Worm (Caenorhabditis elegans) whole organism, L3 larva: ENCODE measurements around the gene F55C12.4.

Experiments used
- ceh-82 ChIP-seq: fragments of 150-350 bp; optimal IDR thresholded peaks from 2 replicates; lab custom pipeline; 2014; ENCODE audit warnings: missing biosample characterization, missing genetic modification characterization
- elt-3 ChIP-seq, 3 experiments: fragments of 150-350 bp in 1 of 3; sonication (generic microtip) in 2 of 3; optimal IDR thresholded peaks; 2 replicates in 2 of 3; 4 replicates in 1 of 3; lab custom pipeline; 2014 to 2017; ENCODE audit warnings: missing biosample characterization in 3 of 3, missing genetic modification characterization in 3 of 3
- fkh-10 ChIP-seq: sonication (generic microtip); optimal IDR thresholded peaks from 2 replicates; lab custom pipeline; 2017; ENCODE audit warnings: missing biosample characterization, missing genetic modification reagents, missing genetic modification characterization
- nfya-1 ChIP-seq: sonication (generic microtip); optimal IDR thresholded peaks from 2 replicates; lab custom pipeline; 2017; ENCODE audit warnings: missing genetic modification characterization, mild to moderate bottlenecking, missing compliant biosample characterization, antibody characterized with exemption, moderate library complexity; ENCODE audit not compliant: insufficient read depth
- nhr-23 ChIP-seq: fragments of 150-350 bp; optimal IDR thresholded peaks from 2 replicates; lab custom pipeline; 2014; ENCODE audit warnings: missing biosample characterization, missing genetic modification reagents, missing genetic modification characterization
- nhr-28 ChIP-seq: fragments of 150-350 bp; optimal IDR thresholded peaks from 2 replicates; lab custom pipeline; 2014; ENCODE audit warnings: missing biosample characterization, missing genetic modification characterization
- sea-2 ChIP-seq: fragments of 150-350 bp; sonication (generic microtip); optimal IDR thresholded peaks from 4 replicates; lab custom pipeline; 2014; ENCODE audit warnings: missing biosample characterization, missing genetic modification reagents, missing genetic modification characterization
- snpc-4 ChIP-seq: fragments of 150-350 bp; optimal IDR thresholded peaks from 2 replicates; lab custom pipeline; 2014; ENCODE audit warnings: missing biosample characterization, missing genetic modification characterization

- TF ChIP-seq elt-3 (tag; optimal IDR thresholded peaks at IDR 0.05; lab: Kevin White, UChicago) (no peak), nhr-28 (no peak), ceh-82 (tag; lab: Kevin White, UChicago) (no peak), snpc-4 (no peak), sea-2 (GFP tag; lab: Kevin White, UChicago) (no peak), fkh-10 (GFP tag; lab: Kevin White, UChicago) (no peak), nfya-1 (tag; lab: Kevin White, UChicago) (no peak), nhr-23 (tag; lab: Kevin White, UChicago) (no peak)
Measured at ce11 chrII:5892813-5893212, 34.6 kb upstream of the F55C12.4 start.
